Worm (Caenorhabditis elegans): ENCODE data around the gene F38B6.3.
A peak's percentile ranks its signal among the peaks of the same experiment; 100 is the strongest.

F38B6.3 gene

DNA sequence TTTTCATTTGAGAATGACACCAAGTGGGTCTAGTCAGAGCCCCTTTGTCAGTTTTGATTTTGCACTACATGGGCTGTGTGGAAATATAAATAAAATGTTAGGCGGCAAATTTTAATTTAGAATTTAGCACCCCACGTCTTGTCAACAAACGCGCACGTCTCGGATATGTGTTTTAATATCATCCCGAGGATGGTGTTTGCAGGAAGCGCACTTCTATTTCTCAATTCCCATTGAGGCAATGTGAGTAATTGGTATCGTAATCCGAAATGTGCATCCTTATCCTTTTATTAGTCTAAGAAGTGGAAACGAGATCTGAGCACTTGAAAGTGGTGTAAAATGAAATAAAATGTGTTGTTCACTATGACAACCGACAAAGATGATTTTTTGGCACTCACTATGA, 5.7 kb upstream of the F38B6.3 start:
- TF ChIP-seq lim-6 (tag; optimal IDR thresholded peaks at IDR 0.05) (peak; percentile 74), pha-2 (tag; optimal IDR thresholded peaks at IDR 0.05) (no peak), ceh-22 (tag; optimal IDR thresholded peaks at IDR 0.05) (no peak), ref-2 (tag; optimal IDR thresholded peaks at IDR 0.05) (no peak), ceh-45 (GFP tag; IDR thresholded peaks at IDR 0.05) (no peak), ceh-19 (GFP tag; optimal IDR thresholded peaks at IDR 0.05) (no peak)

DNA sequence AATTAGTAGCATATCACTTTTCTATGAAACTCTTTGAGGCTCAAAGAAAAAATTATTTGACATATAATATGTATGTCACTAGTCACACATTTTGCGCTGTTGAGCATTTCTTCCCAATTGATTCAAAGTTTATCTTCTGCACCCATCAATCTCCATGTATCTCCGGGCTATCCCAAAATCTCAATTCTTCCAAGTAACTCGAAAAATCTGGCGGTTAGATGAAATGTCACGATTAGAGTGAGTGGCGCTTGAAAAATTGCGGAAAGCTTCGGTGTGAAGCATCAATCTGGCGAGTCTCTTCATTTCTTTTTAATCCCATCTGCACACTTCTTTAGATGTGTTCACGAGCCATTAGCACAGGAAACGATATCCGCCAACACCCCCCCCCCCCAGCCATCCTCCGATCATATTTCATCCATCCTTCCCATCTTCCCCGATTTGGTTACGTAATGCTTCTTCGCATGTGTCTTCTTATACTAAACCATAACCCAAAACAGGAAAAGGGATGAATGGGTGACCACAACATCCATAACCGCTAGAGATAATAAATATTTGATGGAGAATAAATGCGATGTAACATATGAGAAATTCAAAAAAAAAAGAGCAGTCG, 4.4 kb upstream of the F38B6.3 start:
- TF ChIP-seq hlh-8 (tag; optimal IDR thresholded peaks at IDR 0.05) (no peak), unc-55 (GFP tag; optimal IDR thresholded peaks at IDR 0.05) (peak; percentile 0), ceh-34 (tag; optimal IDR thresholded peaks at IDR 0.05) (peak; percentile 83)

DNA sequence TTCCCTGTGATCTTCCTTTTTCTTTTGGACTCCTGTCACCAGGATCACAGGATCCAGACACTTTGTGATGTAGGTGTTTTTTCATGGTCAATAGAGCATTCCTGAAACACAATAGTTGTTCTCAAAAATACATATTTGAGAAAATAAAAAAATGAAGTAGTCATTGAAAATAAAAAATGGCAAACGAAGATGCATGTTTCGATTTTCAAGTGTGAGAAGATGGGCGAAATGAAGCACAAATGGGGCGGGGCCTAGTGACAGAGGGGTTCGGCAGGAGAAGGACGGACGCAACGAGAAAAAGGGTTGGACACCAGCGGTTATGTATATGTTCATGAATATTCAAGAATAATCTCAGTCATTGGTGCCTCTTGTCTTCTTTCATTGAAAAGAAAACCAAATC, 3.4 kb upstream of the F38B6.3 start, which contains the start of gene F38B6.6:
TSS of gene F38B6.6 (minus strand) at position 101 of the 400 bp plus-strand sequence.
- TF ChIP-seq hlh-13 (GFP tag; optimal IDR thresholded peaks at IDR 0.05) (no peak), ceh-6 (GFP tag; optimal IDR thresholded peaks at IDR 0.05) (no peak), ceh-2 (tag; optimal IDR thresholded peaks at IDR 0.05) (no peak), dve-1 (tag; optimal IDR thresholded peaks at IDR 0.05) (no peak), lin-11 (tag; optimal IDR thresholded peaks at IDR 0.05) (no peak), ama-1 (optimal IDR thresholded peaks at IDR 0.05) (no peak), fkh-6 (tag; optimal IDR thresholded peaks at IDR 0.05) (no peak), fax-1 (tag; optimal IDR thresholded peaks at IDR 0.05) (no peak), pha-2 (tag; optimal IDR thresholded peaks at IDR 0.05) (no peak), F13H6.1 (tag; optimal IDR thresholded peaks at IDR 0.05) (no peak), nhr-232 (tag; optimal IDR thresholded peaks at IDR 0.05) (no peak), pros-1 (tag; optimal IDR thresholded peaks at IDR 0.05) (no peak), fkh-10 (GFP tag; optimal IDR thresholded peaks at IDR 0.05) (no peak), elt-4 (tag; optimal IDR thresholded peaks at IDR 0.05) (no peak), ttx-3 (tag; optimal IDR thresholded peaks at IDR 0.05) (no peak)

DNA sequence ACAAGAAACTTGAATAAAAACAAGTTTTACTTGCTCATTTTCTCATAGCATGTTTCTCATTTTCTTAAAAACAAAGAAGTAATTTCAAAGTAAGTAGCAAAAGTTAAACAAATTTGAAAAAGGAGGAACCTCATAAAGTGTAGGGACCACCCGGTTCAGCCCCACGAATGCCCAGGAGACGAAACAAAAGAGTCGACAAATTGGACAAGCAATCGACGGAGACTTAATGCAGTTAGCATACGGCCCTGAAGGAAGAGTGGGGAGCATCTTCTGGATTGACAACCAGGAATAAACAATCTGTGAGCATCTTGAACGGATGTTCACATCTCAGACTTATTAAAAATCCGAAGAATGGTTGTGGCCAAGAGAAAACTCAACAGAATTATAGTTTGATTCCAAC, 1.8 kb upstream of the F38B6.3 start:
- TF ChIP-seq mec-3 (tag; optimal IDR thresholded peaks at IDR 0.05; ENCODE audit: borderline replicate concordance) (no peak), unc-42 (tag; optimal IDR thresholded peaks at IDR 0.05) (peak; percentile 81), dve-1 (tag; optimal IDR thresholded peaks at IDR 0.05) (no peak)

DNA sequence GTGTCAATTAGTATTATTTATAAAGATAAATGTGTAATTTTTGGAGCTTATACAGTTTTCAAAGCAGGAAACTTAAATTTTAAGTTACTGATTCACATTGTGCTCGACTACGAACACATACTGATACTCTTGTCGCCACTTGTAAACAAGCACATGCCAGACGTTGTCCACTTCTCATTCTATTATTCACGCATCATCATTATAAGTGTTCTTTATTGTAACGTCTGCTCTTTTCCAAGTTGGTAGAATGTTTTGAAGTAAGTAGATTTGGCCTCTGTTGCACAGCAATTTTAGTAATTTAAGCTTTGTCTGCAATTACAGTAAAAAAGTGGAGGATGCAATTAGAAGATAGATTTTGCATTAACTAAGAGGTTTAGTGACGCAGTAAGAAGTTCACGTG, 535 bp upstream of the F38B6.3 start:
- TF ChIP-seq unc-55 (GFP tag; optimal IDR thresholded peaks at IDR 0.05), result no peak
- no peak for TF ChIP-seq ztf-16 (tag; optimal IDR thresholded peaks at IDR 0.05)
- no peak for TF ChIP-seq pha-4 (tag; optimal IDR thresholded peaks at IDR 0.05)
- TF ChIP-seq nfya-1 (tag; optimal IDR thresholded peaks at IDR 0.05), result no peak
- no peak for TF ChIP-seq nhr-11 (tag; optimal IDR thresholded peaks at IDR 0.05)
- TF ChIP-seq fkh-6 (tag; optimal IDR thresholded peaks at IDR 0.05), result no peak
- TF ChIP-seq fax-1 (tag; optimal IDR thresholded peaks at IDR 0.05), result no peak
- TF ChIP-seq syd-9 (tag; optimal IDR thresholded peaks at IDR 0.05), result no peak
- no peak for TF ChIP-seq ceh-24 (tag; optimal IDR thresholded peaks at IDR 0.05)
- TF ChIP-seq tbx-7 (tag; optimal IDR thresholded peaks at IDR 0.05), result no peak
- TF ChIP-seq mec-3 (tag; optimal IDR thresholded peaks at IDR 0.05; ENCODE audit: borderline replicate concordance), result no peak
- TF ChIP-seq elt-4 (tag; optimal IDR thresholded peaks at IDR 0.05), result no peak
- no peak for TF ChIP-seq ama-1 (optimal IDR thresholded peaks at IDR 0.05)
- TF ChIP-seq hlh-13 (GFP tag; optimal IDR thresholded peaks at IDR 0.05), result no peak
- no peak for TF ChIP-seq ceh-34 (tag; optimal IDR thresholded peaks at IDR 0.05)
- TF ChIP-seq unc-3 (GFP tag; conservative IDR thresholded peaks at IDR 0.05), result no peak
- TF ChIP-seq unc-3 (tag; optimal IDR thresholded peaks at IDR 0.05), result no peak
- no peak for TF ChIP-seq ref-2 (tag; optimal IDR thresholded peaks at IDR 0.05)
- no peak for TF ChIP-seq che-1 (tag; optimal IDR thresholded peaks at IDR 0.05)

Data from whole organism, late embryonic.